Worm (Caenorhabditis elegans) whole organism, L4/young adult: ENCODE results near the gene K01A6.7.

Experiments used
- W03F9.2 ChIP-seq: fragments of 150-350 bp; optimal IDR thresholded peaks from 2 replicates; lab custom pipeline; 2014; ENCODE audit warnings: missing biosample characterization, missing genetic modification characterization
- dao-5 ChIP-seq: sonication (generic microtip); optimal IDR thresholded peaks from 2 replicates; lab custom pipeline; 2016; ENCODE audit warnings: missing genotype, missing genetic modification characterization, moderate library complexity, missing compliant biosample characterization
- him-1 ChIP-seq: sonication (generic microtip); optimal IDR thresholded peaks from 2 replicates; lab custom pipeline; 2016; ENCODE audit warnings: missing genotype, missing genetic modification reagents, missing genetic modification characterization, missing compliant biosample characterization

DNA sequence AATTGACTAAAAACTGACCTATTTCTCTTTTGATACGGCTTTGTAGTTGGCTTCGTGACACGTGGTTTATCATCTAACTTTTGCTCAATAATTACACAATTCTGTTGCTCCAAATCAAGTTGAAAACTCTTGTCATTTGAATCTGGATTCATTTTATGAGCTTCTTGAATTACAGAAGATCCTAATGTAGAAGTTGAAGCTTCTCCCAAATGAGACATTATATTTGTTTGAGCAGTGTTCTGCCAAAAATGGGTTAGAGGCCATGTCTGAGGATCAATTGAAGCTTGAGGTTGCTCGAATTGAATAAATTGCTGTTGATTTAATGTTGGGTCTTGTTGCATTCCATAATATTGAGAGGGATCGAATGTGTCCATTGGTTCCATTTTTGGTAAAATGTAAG is 40.9 kb downstream of the K01A6.7 start:
- TF ChIP-seq him-1 (tag; lab: Kevin White, UChicago) (no peak), dao-5 (tag; lab: Kevin White, UChicago) (no peak), W03F9.2 (no peak)
